Worm (Caenorhabditis elegans) whole organism, young adult: Measurements from ENCODE around the gene wdr-46.
A peak's percentile ranks its signal among the peaks of the same experiment; 100 is the strongest.

Experiments used
- B0019.2 ChIP-seq: fragments of 200-800 bp; sonication (Bioruptor generic); conservative IDR thresholded peaks from 2 replicates; pipeline ENCODE4 v1.3.6; 2022; ENCODE audit warnings: missing genetic modification reagents, missing genetic modification characterization, missing compliant biosample characterization
- B0035.1 ChIP-seq: sonication (generic microtip); optimal IDR thresholded peaks from 2 replicates; lab custom pipeline; 2016; ENCODE audit warnings: missing genetic modification characterization, mild to moderate bottlenecking, missing compliant biosample characterization, missing genotype, missing genetic modification reagents
- B0261.1 ChIP-seq: sonication (generic microtip); optimal IDR thresholded peaks from 2 replicates; lab custom pipeline; 2016; ENCODE audit warnings: mild to moderate bottlenecking, missing genetic modification characterization, moderate library complexity, missing compliant biosample characterization
- F33H1.4 ChIP-seq: fragments of 200-800 bp; sonication (Bioruptor generic); IDR thresholded peaks from 2 replicates; pipeline ENCODE4 v1.3.6; 2022; ENCODE audit warnings: missing genetic modification reagents, missing genetic modification characterization, missing compliant biosample characterization
- F37B4.10 ChIP-seq: fragments of 200-800 bp; sonication (Bioruptor generic); IDR thresholded peaks from 2 replicates; pipeline ENCODE4 v1.3.6; 2022; ENCODE audit warnings: missing genetic modification characterization, missing compliant biosample characterization
- F49E8.2 ChIP-seq: sonication (generic microtip); optimal IDR thresholded peaks from 3 replicates; lab custom pipeline; 2017; ENCODE audit warnings: missing genetic modification characterization, mild to moderate bottlenecking, missing compliant biosample characterization, antibody characterized with exemption, moderate library complexity; ENCODE audit not compliant: insufficient read depth
- F52B5.7 ChIP-seq: sonication (generic microtip); optimal IDR thresholded peaks from 2 replicates; lab custom pipeline; 2016; ENCODE audit warnings: mild to moderate bottlenecking, missing genetic modification characterization, missing compliant biosample characterization
- K11D2.4 ChIP-seq: fragments of 200-800 bp; sonication (Bioruptor generic); IDR thresholded peaks from 2 replicates; pipeline ENCODE4 v1.3.6; 2022; ENCODE audit warnings: missing genetic modification reagents, missing genetic modification characterization, missing compliant biosample characterization
- T07F8.4 ChIP-seq: sonication (generic microtip); optimal IDR thresholded peaks from 2 replicates; lab custom pipeline; 2016; ENCODE audit warnings: mild to moderate bottlenecking, missing genetic modification characterization, moderate library complexity, missing compliant biosample characterization
- T26A5.8 ChIP-seq: sonication (generic microtip); optimal IDR thresholded peaks from 2 replicates; lab custom pipeline; 2016; ENCODE audit warnings: missing genetic modification characterization, missing compliant biosample characterization
- Y79H2A.3 ChIP-seq: fragments of 200-800 bp; sonication (Bioruptor generic); conservative IDR thresholded peaks from 2 replicates; pipeline ENCODE4 v1.3.6; 2022; ENCODE audit warnings: missing genetic modification reagents, missing genetic modification characterization, missing compliant biosample characterization
- attf-3 ChIP-seq: fragments of 200-800 bp; sonication (Bioruptor generic); conservative IDR thresholded peaks from 2 replicates; pipeline ENCODE4 v1.3.6; 2022; ENCODE audit warnings: missing genetic modification reagents, missing genetic modification characterization, missing compliant biosample characterization
- attf-5 ChIP-seq: fragments of 200-800 bp; sonication (Bioruptor generic); optimal IDR thresholded peaks from 2 replicates; lab custom pipeline; 2018; ENCODE audit warnings: mild to moderate bottlenecking, missing genetic modification characterization, missing compliant biosample characterization
- attf-6 ChIP-seq: fragments of 200-800 bp; sonication (Bioruptor generic); IDR thresholded peaks from 2 replicates; pipeline ENCODE4 v1.3.6; 2022; ENCODE audit warnings: missing genetic modification reagents, missing genetic modification characterization, missing compliant biosample characterization
- ccch-3 ChIP-seq: fragments of 200-800 bp; sonication (Bioruptor generic); optimal IDR thresholded peaks from 2 replicates; lab custom pipeline; 2018; ENCODE audit warnings: mild to moderate bottlenecking, missing genetic modification characterization, missing compliant biosample characterization
- cebp-1 ChIP-seq, 2 experiments: fragments of 200-800 bp in 1 of 2; sonication (Bioruptor generic) in 1 of 2; sonication (generic microtip) in 1 of 2; IDR thresholded peaks in 1 of 2; optimal IDR thresholded peaks in 1 of 2; 2 replicates each; pipeline versions ENCODE4 v1.3.6 to Lab custom; 2017 to 2022; ENCODE audit warnings: missing compliant biosample characterization in 2 of 2, missing genetic modification characterization in 2 of 2, mild to moderate bottlenecking in 1 of 2, missing genetic modification reagents in 1 of 2, moderate library complexity in 1 of 2
- ceh-40 ChIP-seq: fragments of 200-800 bp; sonication (Bioruptor generic); IDR thresholded peaks from 2 replicates; pipeline ENCODE4 v1.3.6; 2022; ENCODE audit warnings: missing genetic modification characterization, missing compliant biosample characterization
- ceh-58 ChIP-seq: fragments of 200-800 bp; sonication (Bioruptor generic); IDR thresholded peaks from 2 replicates; pipeline ENCODE4 v1.3.6; 2022; ENCODE audit warnings: missing genetic modification characterization, missing compliant biosample characterization
- ceh-79 ChIP-seq: sonication (generic microtip); optimal IDR thresholded peaks from 2 replicates; lab custom pipeline; 2017; ENCODE audit warnings: mild to moderate bottlenecking, missing genetic modification characterization, missing compliant biosample characterization
- dox-1 ChIP-seq: fragments of 200-800 bp; sonication (Bioruptor generic); IDR thresholded peaks from 2 replicates; pipeline ENCODE4 v1.3.6; 2022; ENCODE audit warnings: missing genetic modification reagents, missing genetic modification characterization, missing compliant biosample characterization
- efl-1 ChIP-seq: fragments of 150-350 bp; optimal IDR thresholded peaks from 2 replicates; lab custom pipeline; 2014; ENCODE audit warnings: missing biosample characterization, missing genetic modification reagents, missing genetic modification characterization
- egl-18 ChIP-seq: fragments of 200-800 bp; sonication (Bioruptor generic); IDR thresholded peaks from 2 replicates; pipeline ENCODE4 v1.3.6; 2022; ENCODE audit warnings: missing genetic modification reagents, missing genetic modification characterization, missing compliant biosample characterization
- egl-44 ChIP-seq: fragments of 200-800 bp; sonication (Bioruptor generic); IDR thresholded peaks from 2 replicates; pipeline ENCODE4 v1.3.6; 2022; ENCODE audit warnings: missing genetic modification reagents, missing genetic modification characterization, missing compliant biosample characterization
- egrh-3 ChIP-seq: fragments of 200-800 bp; sonication (Bioruptor generic); IDR thresholded peaks from 2 replicates; pipeline ENCODE4 v1.3.6; 2022; ENCODE audit warnings: missing genetic modification reagents, missing genetic modification characterization, missing compliant biosample characterization
- ekl-4 ChIP-seq: fragments of 200-800 bp; sonication (Bioruptor generic); IDR thresholded peaks from 2 replicates; pipeline ENCODE4 v1.3.6; 2022; ENCODE audit warnings: missing genetic modification reagents, missing genetic modification characterization, missing compliant biosample characterization
- ets-4 ChIP-seq: fragments of 200-800 bp; sonication (Bioruptor generic); optimal IDR thresholded peaks from 2 replicates; lab custom pipeline; 2018; ENCODE audit warnings: mild to moderate bottlenecking, missing genetic modification characterization, missing compliant biosample characterization
- hsf-1 ChIP-seq: fragments of 200-800 bp; sonication (Bioruptor generic); IDR thresholded peaks from 2 replicates; pipeline ENCODE4 v1.3.6; 2022; ENCODE audit warnings: missing genetic modification reagents, missing genetic modification characterization, missing compliant biosample characterization
- lsy-27 ChIP-seq: sonication (generic microtip); optimal IDR thresholded peaks from 2 replicates; lab custom pipeline; 2017; ENCODE audit warnings: missing genetic modification characterization, mild to moderate bottlenecking, missing compliant biosample characterization, antibody characterized with exemption, missing genotype, borderline replicate concordance; ENCODE audit not compliant: insufficient read depth
- madf-10 ChIP-seq: sonication (generic microtip); optimal IDR thresholded peaks from 2 replicates; lab custom pipeline; 2016; ENCODE audit warnings: mild to moderate bottlenecking, missing genetic modification characterization, missing compliant biosample characterization
- madf-6 ChIP-seq: fragments of 200-800 bp; sonication (Bioruptor generic); IDR thresholded peaks from 2 replicates; pipeline ENCODE4 v1.3.6; 2022; ENCODE audit warnings: missing genetic modification reagents, missing genetic modification characterization, missing compliant biosample characterization
- mes-4 ChIP-seq: sonication (generic microtip); optimal IDR thresholded peaks from 2 replicates; lab custom pipeline; 2016; ENCODE audit warnings: missing genotype, missing genetic modification characterization, missing compliant biosample characterization
- nfya-1 ChIP-seq: sonication (generic microtip); optimal IDR thresholded peaks from 2 replicates; lab custom pipeline; 2017; ENCODE audit warnings: antibody characterized with exemption, missing compliant biosample characterization, missing genetic modification characterization, borderline replicate concordance; ENCODE audit not compliant: insufficient read depth
- nfya-2 ChIP-seq: fragments of 200-800 bp; sonication (Bioruptor generic); IDR thresholded peaks from 2 replicates; pipeline ENCODE4 v1.3.6; 2022; ENCODE audit warnings: missing genetic modification reagents, missing genetic modification characterization, missing compliant biosample characterization
- nhr-27 ChIP-seq: fragments of 200-800 bp; sonication (Bioruptor generic); optimal IDR thresholded peaks from 2 replicates; lab custom pipeline; 2018; ENCODE audit warnings: mild to moderate bottlenecking, missing genetic modification characterization, moderate library complexity, missing compliant biosample characterization
- pbrm-1 ChIP-seq: fragments of 200-800 bp; sonication (Bioruptor generic); IDR thresholded peaks from 2 replicates; pipeline ENCODE4 v1.3.6; 2022; ENCODE audit warnings: missing genetic modification reagents, missing genetic modification characterization, missing compliant biosample characterization
- pha-4 ChIP-seq: fragments of 150-350 bp; sonication (generic microtip); optimal IDR thresholded peaks from 2 replicates; lab custom pipeline; 2014; ENCODE audit warnings: missing biosample characterization, missing genetic modification reagents, missing genetic modification characterization
- rec-8 ChIP-seq, 2 experiments: sonication (generic microtip); optimal IDR thresholded peaks; 2 replicates each; lab custom pipeline; 2016; ENCODE audit warnings: mild to moderate bottlenecking in 2 of 2, missing genetic modification characterization in 2 of 2, missing genetic modification reagents in 2 of 2, missing genotype in 2 of 2, missing biosample characterization in 1 of 2, missing compliant biosample characterization in 1 of 2, moderate library complexity in 1 of 2
- repo-1 ChIP-seq: sonication (generic microtip); optimal IDR thresholded peaks from 2 replicates; lab custom pipeline; 2017; ENCODE audit warnings: mild to moderate bottlenecking, missing genetic modification characterization, missing compliant biosample characterization
- rpc-1 ChIP-seq, 2 experiments: fragments of 150-350 bp in 1 of 2; sonication (generic microtip) in 1 of 2; optimal IDR thresholded peaks; 2 replicates each; lab custom pipeline; 2014 to 2018; ENCODE audit warnings: missing biosample characterization in 1 of 2, missing genetic modification characterization in 1 of 2, missing genetic modification reagents in 1 of 2, missing genotype in 1 of 2
- sdz-38 ChIP-seq: sonication (generic microtip); optimal IDR thresholded peaks from 2 replicates; lab custom pipeline; 2016; ENCODE audit warnings: missing genotype, missing genetic modification characterization, missing compliant biosample characterization
- snpc-1.3 ChIP-seq: sonication (generic microtip); optimal IDR thresholded peaks from 2 replicates; lab custom pipeline; 2017; ENCODE audit warnings: missing genetic modification characterization, mild to moderate bottlenecking, missing compliant biosample characterization, antibody characterized with exemption, moderate library complexity, missing genotype, missing genetic modification reagents; ENCODE audit not compliant: insufficient read depth
- somi-1 ChIP-seq: fragments of 200-800 bp; sonication (Bioruptor generic); optimal IDR thresholded peaks from 2 replicates; lab custom pipeline; 2018; ENCODE audit warnings: mild to moderate bottlenecking, missing genetic modification characterization, missing compliant biosample characterization
- sptf-2 ChIP-seq: fragments of 200-800 bp; sonication (Bioruptor generic); optimal IDR thresholded peaks from 2 replicates; lab custom pipeline; 2018; ENCODE audit warnings: mild to moderate bottlenecking, missing genetic modification characterization, missing compliant biosample characterization
- unc-62 ChIP-seq: fragments of 150-350 bp; optimal IDR thresholded peaks from 2 replicates; lab custom pipeline; 2014; ENCODE audit warnings: missing biosample characterization, missing genetic modification reagents, missing genetic modification characterization
- ztf-18 ChIP-seq: sonication (generic microtip); optimal IDR thresholded peaks from 2 replicates; lab custom pipeline; 2016; ENCODE audit warnings: missing genotype, mild to moderate bottlenecking, missing genetic modification characterization, missing compliant biosample characterization
- ztf-6 ChIP-seq: fragments of 200-800 bp; sonication (Bioruptor generic); IDR thresholded peaks from 2 replicates; pipeline ENCODE4 v1.3.6; 2022; ENCODE audit warnings: missing genetic modification reagents, missing genetic modification characterization, missing compliant biosample characterization

wdr-46 gene

DNA sequence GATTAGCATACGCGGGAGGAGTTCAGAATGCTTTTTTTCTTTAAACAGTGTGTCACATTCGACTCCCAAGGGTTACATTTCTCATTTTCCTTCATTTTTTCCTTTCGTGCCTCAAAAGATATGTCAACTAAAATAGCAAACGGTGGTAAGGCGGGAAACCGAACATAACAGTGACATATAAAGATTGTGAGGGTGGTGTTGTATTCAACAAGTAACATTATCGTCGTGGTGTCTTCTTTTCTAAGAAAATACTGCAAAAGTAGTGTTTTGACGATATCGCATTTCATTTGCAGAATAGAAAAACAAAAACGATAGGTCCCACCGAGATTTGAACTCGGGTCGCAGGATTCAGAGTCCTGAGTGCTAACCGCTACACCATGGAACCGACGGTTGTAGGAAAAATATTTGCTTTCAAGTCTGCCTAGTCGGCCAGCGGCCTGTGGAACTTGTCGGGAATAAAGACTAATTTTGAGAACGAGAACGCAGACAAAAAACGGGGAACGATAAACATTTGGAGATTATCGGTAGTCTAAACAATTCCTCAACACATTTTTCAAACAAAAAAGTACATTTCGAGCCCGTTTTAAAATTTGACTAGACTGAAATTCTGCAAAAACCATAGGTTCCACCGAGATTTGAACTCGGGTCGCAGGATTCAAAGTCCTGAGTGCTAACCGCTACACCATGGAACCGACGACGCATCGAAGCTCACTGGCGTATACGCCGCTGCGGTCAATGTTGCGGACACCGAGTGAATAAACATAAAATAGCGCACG, 44.8 kb downstream of the wdr-46 start (continued):
- TF ChIP-seq nfya-2: no peak
- TF ChIP-seq attf-5: peak; percentile 19
- TF ChIP-seq F52B5.7: no peak
- TF ChIP-seq dox-1 (GFP tag; lab: Robert Waterston, UW): peak; percentile 50
- TF ChIP-seq cebp-1 (GFP tag; IDR thresholded peaks at IDR 0.05; lab: Robert Waterston, UW): no peak
- TF ChIP-seq cebp-1 (tag; optimal IDR thresholded peaks at IDR 0.05; lab: Kevin White, UChicago): peak; percentile 44
- no peak for TF ChIP-seq Y79H2A.3
- TF ChIP-seq ztf-6 (GFP tag; lab: Robert Waterston, UW): no peak
- TF ChIP-seq egrh-3: no peak
- TF ChIP-seq ets-4: no peak
- no peak for TF ChIP-seq ceh-58 (GFP tag; lab: Robert Waterston, UW)
- TF ChIP-seq unc-62 (GFP tag; lab: Kevin White, UChicago): no peak
- 0 out of 2 replicates have a peak, but pooled peaks have one; percentile 40 for TF ChIP-seq attf-6 (GFP tag; lab: Robert Waterston, UW)
- TF ChIP-seq T26A5.8: peak; percentile 3
- no peak for TF ChIP-seq mes-4
- TF ChIP-seq efl-1: no peak
- no peak for TF ChIP-seq ceh-79 (tag; lab: Kevin White, UChicago)
- TF ChIP-seq sdz-38 (tag; lab: Kevin White, UChicago): no peak
- TF ChIP-seq ceh-40: no peak
- TF ChIP-seq B0019.2: no peak
- TF ChIP-seq snpc-1.3 (tag; lab: Kevin White, UChicago): no peak
- no peak for TF ChIP-seq nhr-27 (tag; lab: Kevin White, UChicago)
- no peak for TF ChIP-seq F37B4.10
- peak; percentile 94 for TF ChIP-seq B0261.1
- no peak for TF ChIP-seq repo-1 (tag; lab: Kevin White, UChicago)
- no peak for TF ChIP-seq ekl-4 (GFP tag; lab: Robert Waterston, UW)
- no peak for TF ChIP-seq egl-18 (GFP tag; lab: Robert Waterston, UW)
- TF ChIP-seq rpc-1 (optimal IDR thresholded peaks at IDR 0.05; lab: Kevin White, UChicago): peak; percentile 71
- peak; percentile 80 for TF ChIP-seq rpc-1 (tag; optimal IDR thresholded peaks at IDR 0.05; lab: Kevin White, UChicago)
- no peak for TF ChIP-seq pha-4
- TF ChIP-seq T07F8.4 (tag; lab: Kevin White, UChicago): no peak
- peak; percentile 51 for TF ChIP-seq ztf-18
- no peak for TF ChIP-seq rec-8 (tag; optimal IDR thresholded peaks at IDR 0.05; lab: Kevin White, UChicago)
- no peak for TF ChIP-seq ccch-3
- TF ChIP-seq pbrm-1 (GFP tag; lab: Robert Waterston, UW): no peak
- TF ChIP-seq hsf-1: peak; percentile 59; the same call in 1 of the 2 replicates
- no peak for TF ChIP-seq K11D2.4 (GFP tag; lab: Robert Waterston, UW)
- TF ChIP-seq F33H1.4 (GFP tag; lab: Robert Waterston, UW): peak; percentile 31; the same call in 1 of the 2 replicates
- no peak for TF ChIP-seq attf-3 (GFP tag; lab: Robert Waterston, UW)
- no peak for TF ChIP-seq B0035.1 (tag; lab: Kevin White, UChicago)
- TF ChIP-seq nfya-1: no peak
- peak; percentile 40 for TF ChIP-seq madf-6 (GFP tag; lab: Robert Waterston, UW)
- no peak for TF ChIP-seq egl-44 (GFP tag; lab: Robert Waterston, UW)
- peak; percentile 40 for TF ChIP-seq F49E8.2 (tag; lab: Kevin White, UChicago)
- TF ChIP-seq somi-1: no peak
- TF ChIP-seq lsy-27 (tag; lab: Kevin White, UChicago): peak; percentile 38
- TF ChIP-seq madf-10 (tag; lab: Kevin White, UChicago): no peak
- no peak for TF ChIP-seq sptf-2 (GFP tag; lab: Kevin White, UChicago)
